Worm (Caenorhabditis elegans): ENCODE results near the gene Y43E12A.3.

Y43E12A.3 gene

ce11 chrIV:11008996-11009395 lies 21.3 kb downstream of the Y43E12A.3 start, which contains the start of gene F13H10.6:
TSS of gene F13H10.6 (plus strand) at chrIV:11009296.
- TF ChIP-seq unc-86 (tag; optimal IDR thresholded peaks at IDR 0.05) (no peak), pha-4 (tag; optimal IDR thresholded peaks at IDR 0.05) (no peak)

ce11 chrIV:11009928-11010327 lies 22.2 kb downstream of the Y43E12A.3 start:
- TF ChIP-seq ceh-2 (tag; optimal IDR thresholded peaks at IDR 0.05) (no peak), fax-1 (tag; optimal IDR thresholded peaks at IDR 0.05) (no peak), K09A11.1 (tag; optimal IDR thresholded peaks at IDR 0.05; ENCODE audit: insufficient read depth) (no peak), unc-3 (GFP tag; conservative IDR thresholded peaks at IDR 0.05) (no peak), unc-3 (tag; optimal IDR thresholded peaks at IDR 0.05) (no peak), che-1 (tag; optimal IDR thresholded peaks at IDR 0.05) (no peak), lin-11 (tag; optimal IDR thresholded peaks at IDR 0.05) (no peak), odd-2 (tag; optimal IDR thresholded peaks at IDR 0.05) (no peak), dve-1 (tag; optimal IDR thresholded peaks at IDR 0.05) (no peak), sdc-2 (tag; optimal IDR thresholded peaks at IDR 0.05) (no peak)

ce11 chrIV:11011920-11012319 lies 24.2 kb downstream of the Y43E12A.3 start, which contains the start of gene ndx-9:
TSS of gene ndx-9 (minus strand) at chrIV:11012020.
- no peak for TF ChIP-seq fax-1 (tag; optimal IDR thresholded peaks at IDR 0.05)
- TF ChIP-seq sox-2 (GFP tag; IDR thresholded peaks at IDR 0.05): no peak
- TF ChIP-seq pha-2 (tag; optimal IDR thresholded peaks at IDR 0.05): no peak
- TF ChIP-seq C08G9.2 (tag; optimal IDR thresholded peaks at IDR 0.05): no peak
- no peak for TF ChIP-seq ceh-24 (tag; optimal IDR thresholded peaks at IDR 0.05)
- no peak for TF ChIP-seq ztf-16 (tag; optimal IDR thresholded peaks at IDR 0.05)
- TF ChIP-seq sox-4 (tag; optimal IDR thresholded peaks at IDR 0.05): no peak
- TF ChIP-seq lin-11 (tag; optimal IDR thresholded peaks at IDR 0.05): no peak
- TF ChIP-seq ets-4 (tag; optimal IDR thresholded peaks at IDR 0.05): no peak
- no peak for TF ChIP-seq dmd-4 (tag; optimal IDR thresholded peaks at IDR 0.05; ENCODE audit: borderline replicate concordance)
- TF ChIP-seq ceh-34 (tag; optimal IDR thresholded peaks at IDR 0.05): no peak
- no peak for TF ChIP-seq syd-9 (tag; optimal IDR thresholded peaks at IDR 0.05)
- no peak for TF ChIP-seq tbx-2 (tag; optimal IDR thresholded peaks at IDR 0.05)

ce11 chrIV:11015881-11016280 lies 28.2 kb downstream of the Y43E12A.3 start, which contains the start of gene F13H10.3:
TSS of gene F13H10.3 (minus strand) at chrIV:11015953.
- TF ChIP-seq hlh-30 (tag; optimal IDR thresholded peaks at IDR 0.05; ENCODE audit: insufficient read depth): no peak
- no peak for TF ChIP-seq pqm-1 (tag; optimal IDR thresholded peaks at IDR 0.05)
- TF ChIP-seq elt-2 (tag; optimal IDR thresholded peaks at IDR 0.05): peak; percentile 25
- TF ChIP-seq ttx-3 (tag; optimal IDR thresholded peaks at IDR 0.05): no peak

- TF ChIP-seq pat-9 (tag; optimal IDR thresholded peaks at IDR 0.05) (no peak), tbx-2 (tag; optimal IDR thresholded peaks at IDR 0.05) (peak; percentile 37), ceh-19 (GFP tag; optimal IDR thresholded peaks at IDR 0.05) (no peak), ceh-14 (tag; optimal IDR thresholded peaks at IDR 0.05) (peak; percentile 14), fkh-10 (GFP tag; optimal IDR thresholded peaks at IDR 0.05) (no peak), unc-55 (GFP tag; optimal IDR thresholded peaks at IDR 0.05) (no peak), tbx-7 (tag; optimal IDR thresholded peaks at IDR 0.05) (peak; percentile 25), elt-2 (tag; optimal IDR thresholded peaks at IDR 0.05) (peak; percentile 73), ceh-22 (tag; optimal IDR thresholded peaks at IDR 0.05) (no peak), unc-42 (tag; optimal IDR thresholded peaks at IDR 0.05) (peak; percentile 82)
These were observed 32.4 kb downstream of the Y43E12A.3 start, which contains the start of gene F13H10.8 for ce11 chrIV:11019962-11020550. TSS of gene F13H10.8 (plus strand) at chrIV:11020517.

All from whole organism, late embryonic.